Worm (Caenorhabditis elegans) whole organism, L1 larva: ENCODE measurements around the gene F40F8.5.
A peak's percentile ranks its signal among the peaks of the same experiment; 100 is the strongest.

Experiments
- Y116A8C.19 ChIP-seq: sonication (generic microtip); optimal IDR thresholded peaks from 2 replicates; lab custom pipeline; 2016; ENCODE audit warnings: missing compliant biosample characterization, missing genetic modification characterization, borderline replicate concordance
- ama-1 ChIP-seq: fragments of 150-350 bp; optimal IDR thresholded peaks from 2 replicates; lab custom pipeline; 2014
- ceh-63 ChIP-seq: fragments of 200-800 bp; sonication (Bioruptor generic); optimal IDR thresholded peaks from 2 replicates; lab custom pipeline; 2018; ENCODE audit warnings: mild to moderate bottlenecking, missing genetic modification characterization, missing compliant biosample characterization
- ceh-82 ChIP-seq, 3 experiments: fragments of 150-350 bp in 1 of 3; sonication (generic microtip) in 2 of 3; optimal IDR thresholded peaks; 2 replicates each; lab custom pipeline; 2014 to 2017; ENCODE audit warnings: missing biosample characterization in 3 of 3, missing genetic modification characterization in 3 of 3
- ceh-90 ChIP-seq: sonication (generic microtip); optimal IDR thresholded peaks from 2 replicates; lab custom pipeline; 2016; ENCODE audit warnings: missing genetic modification characterization, missing compliant biosample characterization
- ces-1 ChIP-seq: fragments of 150-350 bp; optimal IDR thresholded peaks from 2 replicates; lab custom pipeline; 2014; ENCODE audit warnings: missing biosample characterization, missing genetic modification reagents, missing genetic modification characterization
- dsc-1 ChIP-seq: sonication (generic microtip); optimal IDR thresholded peaks from 2 replicates; lab custom pipeline; 2016; ENCODE audit warnings: mild to moderate bottlenecking, missing genetic modification characterization, missing compliant biosample characterization
- efl-1 ChIP-seq, 4 experiments: fragments of 150-350 bp; optimal IDR thresholded peaks in 3 of 4; peaks in 1 of 4; 1 replicate in 1 of 4; 2 replicates in 3 of 4; lab custom pipeline; 2014; ENCODE audit warnings: missing biosample characterization in 2 of 4, missing genetic modification characterization in 2 of 4, missing genetic modification reagents in 2 of 4
- elt-2 ChIP-seq: sonication (generic microtip); optimal IDR thresholded peaks from 2 replicates; lab custom pipeline; 2016; ENCODE audit warnings: missing genetic modification characterization, mild to moderate bottlenecking, inconsistent platforms, missing compliant biosample characterization, missing genetic modification reagents
- fkh-10 ChIP-seq: sonication (generic microtip); optimal IDR thresholded peaks from 2 replicates; lab custom pipeline; 2017; ENCODE audit warnings: missing biosample characterization, missing genetic modification reagents, missing genetic modification characterization
- fkh-4 ChIP-seq: sonication (generic microtip); optimal IDR thresholded peaks from 2 replicates; lab custom pipeline; 2016; ENCODE audit warnings: missing compliant biosample characterization, missing genetic modification characterization, borderline replicate concordance
- fkh-8 ChIP-seq: sonication (generic microtip); optimal IDR thresholded peaks from 2 replicates; lab custom pipeline; 2016; ENCODE audit warnings: mild to moderate bottlenecking, missing genetic modification characterization, missing compliant biosample characterization
- grh-1 ChIP-seq: fragments of 200-800 bp; sonication (Bioruptor generic); IDR thresholded peaks from 2 replicates; pipeline ENCODE4 v1.3.6; 2022; ENCODE audit warnings: missing genetic modification reagents, missing genetic modification characterization, missing compliant biosample characterization
- hlh-4 ChIP-seq: sonication (generic microtip); optimal IDR thresholded peaks from 2 replicates; lab custom pipeline; 2016; ENCODE audit warnings: mild to moderate bottlenecking, missing genetic modification characterization, missing compliant biosample characterization
- irx-1 ChIP-seq: sonication (generic microtip); optimal IDR thresholded peaks from 2 replicates; lab custom pipeline; 2016; ENCODE audit warnings: missing genetic modification characterization, missing compliant biosample characterization
- isw-1 ChIP-seq: fragments of 200-800 bp; sonication (Bioruptor generic); IDR thresholded peaks from 2 replicates; pipeline ENCODE4 v1.3.6; 2022; ENCODE audit warnings: missing genetic modification characterization, missing compliant biosample characterization
- jun-1 ChIP-seq: fragments of 150-350 bp; optimal IDR thresholded peaks from 2 replicates; lab custom pipeline; 2014; ENCODE audit warnings: missing biosample characterization, missing genetic modification reagents, missing genetic modification characterization
- lin-35 ChIP-seq, 2 experiments: fragments of 150-350 bp; optimal IDR thresholded peaks; 2 replicates each; lab custom pipeline; 2014; ENCODE audit warnings: missing biosample characterization in 2 of 2, missing genetic modification characterization in 2 of 2, missing genetic modification reagents in 2 of 2
- lir-3 ChIP-seq: sonication (generic microtip); optimal IDR thresholded peaks from 2 replicates; lab custom pipeline; 2016; ENCODE audit warnings: mild to moderate bottlenecking, missing genetic modification characterization, moderate library complexity, missing compliant biosample characterization; ENCODE audit not compliant: poor library complexity
- mab-9 ChIP-seq: fragments of 200-800 bp; sonication (Bioruptor generic); IDR thresholded peaks from 2 replicates; pipeline ENCODE4 v1.3.6; 2022; ENCODE audit warnings: missing genetic modification reagents, missing genetic modification characterization, missing compliant biosample characterization
- mdl-1 ChIP-seq, 2 experiments: fragments of 150-350 bp; optimal IDR thresholded peaks; 2 replicates each; lab custom pipeline; 2014 to 2017; ENCODE audit warnings: missing biosample characterization in 2 of 2, missing genetic modification characterization in 2 of 2, inconsistent platforms in 1 of 2
- mep-1 ChIP-seq: fragments of 150-350 bp; optimal IDR thresholded peaks from 2 replicates; lab custom pipeline; 2014; ENCODE audit warnings: missing biosample characterization, missing genetic modification characterization
- nhr-12 ChIP-seq: sonication (generic microtip); optimal IDR thresholded peaks from 2 replicates; lab custom pipeline; 2017; ENCODE audit warnings: missing biosample characterization, missing genetic modification characterization
- nhr-19 ChIP-seq: fragments of 200-800 bp; sonication (Bioruptor generic); conservative IDR thresholded peaks from 2 replicates; pipeline ENCODE4 v1.3.6; 2022; ENCODE audit warnings: missing genetic modification characterization, missing compliant biosample characterization
- nhr-71 ChIP-seq: sonication (generic microtip); optimal IDR thresholded peaks from 2 replicates; lab custom pipeline; 2016; ENCODE audit warnings: mild to moderate bottlenecking, missing genetic modification characterization, moderate library complexity, missing compliant biosample characterization
- nhr-76 ChIP-seq: sonication (generic microtip); optimal IDR thresholded peaks from 2 replicates; lab custom pipeline; 2017; ENCODE audit warnings: missing biosample characterization, missing genetic modification characterization
- nhr-90 ChIP-seq: sonication (generic microtip); optimal IDR thresholded peaks from 2 replicates; lab custom pipeline; 2016; ENCODE audit warnings: mild to moderate bottlenecking, missing genetic modification characterization, missing compliant biosample characterization; ENCODE audit not compliant: poor library complexity
- pax-3 ChIP-seq: fragments of 200-800 bp; sonication (Bioruptor generic); optimal IDR thresholded peaks from 2 replicates; lab custom pipeline; 2018; ENCODE audit warnings: mild to moderate bottlenecking, missing genetic modification characterization, moderate library complexity, missing compliant biosample characterization
- pqm-1 ChIP-seq: sonication (generic microtip); optimal IDR thresholded peaks from 3 replicates; lab custom pipeline; 2017; ENCODE audit warnings: missing biosample characterization, missing genetic modification characterization
- sptf-1 ChIP-seq: fragments of 150-350 bp; optimal IDR thresholded peaks from 2 replicates; lab custom pipeline; 2014; ENCODE audit warnings: missing biosample characterization, missing genetic modification characterization
- sup-37 ChIP-seq: fragments of 200-800 bp; sonication (Bioruptor generic); optimal IDR thresholded peaks from 2 replicates; lab custom pipeline; 2018; ENCODE audit warnings: mild to moderate bottlenecking, missing genetic modification characterization, missing compliant biosample characterization
- swsn-7 ChIP-seq: sonication (generic microtip); optimal IDR thresholded peaks from 2 replicates; lab custom pipeline; 2016; ENCODE audit warnings: missing genetic modification characterization, missing compliant biosample characterization
- unc-130 ChIP-seq: fragments of 150-350 bp; optimal IDR thresholded peaks from 2 replicates; lab custom pipeline; 2017; ENCODE audit warnings: missing biosample characterization, missing genetic modification characterization, inconsistent platforms
- unc-30 ChIP-seq: sonication (generic microtip); optimal IDR thresholded peaks from 2 replicates; lab custom pipeline; 2017; ENCODE audit warnings: missing biosample characterization, missing genetic modification characterization
- unc-62 ChIP-seq: fragments of 150-350 bp; optimal IDR thresholded peaks from 2 replicates; lab custom pipeline; 2014; ENCODE audit warnings: missing biosample characterization, missing genetic modification reagents, missing genetic modification characterization
- unc-86 ChIP-seq: sonication (generic microtip); optimal IDR thresholded peaks from 2 replicates; lab custom pipeline; 2016; ENCODE audit warnings: missing genetic modification characterization, missing compliant biosample characterization
- unc-98 ChIP-seq: fragments of 200-800 bp; sonication (Bioruptor generic); IDR thresholded peaks from 2 replicates; pipeline ENCODE4 v1.3.6; 2022; ENCODE audit warnings: missing genetic modification characterization, missing compliant biosample characterization
- vab-15 ChIP-seq: sonication (generic microtip); optimal IDR thresholded peaks from 2 replicates; lab custom pipeline; 2017; ENCODE audit warnings: missing genotype, mild to moderate bottlenecking, missing genetic modification characterization, missing compliant biosample characterization
- xbp-1 ChIP-seq: sonication (generic microtip); optimal IDR thresholded peaks from 2 replicates; lab custom pipeline; 2016; ENCODE audit warnings: missing genetic modification characterization, missing compliant biosample characterization
- zag-1 ChIP-seq: fragments of 150-350 bp; optimal IDR thresholded peaks from 2 replicates; lab custom pipeline; 2014; ENCODE audit warnings: missing biosample characterization, missing genetic modification characterization
- ztf-11 ChIP-seq, 2 experiments: sonication (generic microtip); optimal IDR thresholded peaks; 2 replicates each; lab custom pipeline; 2016 to 2017; ENCODE audit warnings: missing genetic modification characterization in 2 of 2, missing biosample characterization in 1 of 2, missing compliant biosample characterization in 1 of 2
- ztf-4 ChIP-seq: fragments of 150-350 bp; optimal IDR thresholded peaks from 2 replicates; lab custom pipeline; 2014; ENCODE audit warnings: missing biosample characterization, missing genetic modification characterization

Gene F40F8.5

ce11 chrII:11155400-11155799, 20.7 kb upstream of the F40F8.5 start:
- no peak for TF ChIP-seq unc-98 (GFP tag; lab: Robert Waterston, UW)
- no peak for TF ChIP-seq nhr-71
- TF ChIP-seq vab-15: no peak

- TF ChIP-seq xbp-1 (tag; lab: Kevin White, UChicago) (no peak), unc-30 (no peak), sptf-1 (no peak), pax-3 (tag; lab: Kevin White, UChicago) (no peak), ztf-11 (tag; optimal IDR thresholded peaks at IDR 0.05; lab: Kevin White, UChicago) (no peak), ceh-82 (tag; optimal IDR thresholded peaks at IDR 0.05; lab: Kevin White, UChicago) (no peak), dsc-1 (tag; lab: Kevin White, UChicago) (no peak), elt-2 (tag; lab: Kevin White, UChicago) (peak; percentile 12), efl-1 (optimal IDR thresholded peaks at IDR 0.05; lab: Kevin White, UChicago) (no peak), efl-1 (GFP tag; optimal IDR thresholded peaks at IDR 0.05 in 1 of 2; lab: Kevin White, UChicago) (no peak)
Observed at ce11 chrII:11154957-11155356, 20.2 kb upstream of the F40F8.5 start.

- TF ChIP-seq elt-2 (tag; lab: Kevin White, UChicago): peak; percentile 72
- TF ChIP-seq dsc-1 (tag; lab: Kevin White, UChicago): no peak
- TF ChIP-seq irx-1 (tag; lab: Kevin White, UChicago): no peak
Observed at ce11 chrII:11153800-11154199, 19.1 kb upstream of the F40F8.5 start.

ce11 chrII:11153080-11153479, 18.4 kb upstream of the F40F8.5 start:
- TF ChIP-seq elt-2 (tag; lab: Kevin White, UChicago) (peak; percentile 9), unc-86 (tag; lab: Kevin White, UChicago) (no peak)

ce11 chrII:11152495-11152894, 17.8 kb upstream of the F40F8.5 start, which contains the start of gene pqm-1:
Gene pqm-1, minus strand, starts transcription at chrII:11152595.
- TF ChIP-seq unc-130 (tag; lab: Kevin White, UChicago) (no peak), fkh-8 (no peak), jun-1 (no peak), ces-1 (no peak)
- TF ChIP-seq, all 84 proteins: peak for 0

ce11 chrII:11150976-11151375, 16.2 kb upstream of the F40F8.5 start:
- TF ChIP-seq Y116A8C.19 (tag; lab: Kevin White, UChicago): no peak
- no peak for TF ChIP-seq ceh-90
- peak; percentile 35 for TF ChIP-seq nhr-90 (tag; lab: Kevin White, UChicago)
- TF ChIP-seq vab-15: no peak
- TF ChIP-seq isw-1 (GFP tag; lab: Robert Waterston, UW): no peak
- TF ChIP-seq pax-3 (tag; lab: Kevin White, UChicago): no peak
- no peak for TF ChIP-seq zag-1
- no peak for TF ChIP-seq lir-3 (tag; lab: Kevin White, UChicago)
- TF ChIP-seq mab-9 (GFP tag; lab: Robert Waterston, UW): no peak
- TF ChIP-seq lin-35 (GFP tag; optimal IDR thresholded peaks at IDR 0.05; lab: Kevin White, UChicago): peak in 1 of 2 experiments; percentile 52
- no peak for TF ChIP-seq ama-1
- TF ChIP-seq mdl-1 (tag; optimal IDR thresholded peaks at IDR 0.05; lab: Kevin White, UChicago): peak in 1 of 2 experiments; percentile 40
- TF ChIP-seq swsn-7 (tag; lab: Kevin White, UChicago): no peak
- TF ChIP-seq nhr-19 (GFP tag; lab: Robert Waterston, UW): no peak
- TF ChIP-seq pqm-1: no peak
- TF ChIP-seq nhr-71: peak; percentile 33
- TF ChIP-seq sup-37 (GFP tag; lab: Kevin White, UChicago): no peak
- TF ChIP-seq fkh-10 (GFP tag; lab: Kevin White, UChicago): no peak
- no peak for TF ChIP-seq efl-1 (optimal IDR thresholded peaks at IDR 0.05; lab: Kevin White, UChicago)
- peak in 1 of 2 experiments; percentile 41 for TF ChIP-seq efl-1 (GFP tag; optimal IDR thresholded peaks at IDR 0.05 in 1 of 2; lab: Kevin White, UChicago)
- no peak for TF ChIP-seq fkh-8
- TF ChIP-seq irx-1 (tag; lab: Kevin White, UChicago): no peak
- no peak for TF ChIP-seq fkh-4
- TF ChIP-seq hlh-4 (tag; lab: Kevin White, UChicago): no peak
- no peak for TF ChIP-seq unc-62 (GFP tag; lab: Kevin White, UChicago)
- no peak for TF ChIP-seq grh-1 (GFP tag; lab: Robert Waterston, UW)
- TF ChIP-seq nhr-76 (tag; lab: Kevin White, UChicago): no peak
- TF ChIP-seq nhr-12 (tag; lab: Kevin White, UChicago): no peak
- TF ChIP-seq ztf-4: no peak
- no peak for TF ChIP-seq mep-1 (tag; lab: Kevin White, UChicago)
- no peak for TF ChIP-seq ceh-63 (GFP tag; lab: Kevin White, UChicago)
- peak; percentile 97 for TF ChIP-seq elt-2 (tag; lab: Kevin White, UChicago)
